Worm (Caenorhabditis elegans): ENCODE measurements around the gene C50A2.3.

DNA sequence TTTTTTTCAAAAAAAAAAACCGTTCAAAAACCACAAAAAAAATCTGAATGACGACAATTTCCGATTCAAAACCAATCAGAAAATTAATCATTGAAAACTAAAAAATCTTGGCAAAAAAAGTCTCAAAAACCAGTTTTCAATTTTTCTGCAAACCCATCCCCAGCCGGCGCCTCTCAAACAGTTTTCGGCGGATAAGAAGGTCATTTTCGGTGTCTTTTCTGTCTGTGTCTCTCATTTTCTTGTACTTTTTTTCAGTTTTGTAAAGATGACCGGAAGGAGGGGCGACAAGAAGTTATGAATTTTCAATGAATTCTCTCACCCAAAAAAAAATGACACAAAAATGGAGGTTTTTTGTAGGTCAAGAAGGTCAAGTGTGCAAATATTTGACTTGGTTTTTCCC lies 2.6 kb downstream of the C50A2.3 start:
- TF ChIP-seq ceh-83 (GFP tag; optimal IDR thresholded peaks at IDR 0.05) (no peak), pha-4 (tag; optimal IDR thresholded peaks at IDR 0.05) (no peak), nhr-237 (tag; optimal IDR thresholded peaks at IDR 0.05) (no peak), ces-1 (GFP tag; optimal IDR thresholded peaks at IDR 0.05) (no peak), sem-2 (GFP tag; optimal IDR thresholded peaks at IDR 0.05) (no peak), hlh-1 (tag; optimal IDR thresholded peaks at IDR 0.05) (no peak), drap-1 (GFP tag; optimal IDR thresholded peaks at IDR 0.05) (no peak), lin-32 (GFP tag; optimal IDR thresholded peaks at IDR 0.05) (no peak), elt-1 (tag; optimal IDR thresholded peaks at IDR 0.05; ENCODE audit: borderline replicate concordance, insufficient read depth) (no peak), blmp-1 (tag; optimal IDR thresholded peaks at IDR 0.05) (no peak)
